Fruit fly (Drosophila melanogaster): Measurements from ENCODE around the gene Sry-delta.
A peak's percentile ranks its signal among the peaks of the same experiment; 100 is the strongest.

Sry-delta gene

DNA sequence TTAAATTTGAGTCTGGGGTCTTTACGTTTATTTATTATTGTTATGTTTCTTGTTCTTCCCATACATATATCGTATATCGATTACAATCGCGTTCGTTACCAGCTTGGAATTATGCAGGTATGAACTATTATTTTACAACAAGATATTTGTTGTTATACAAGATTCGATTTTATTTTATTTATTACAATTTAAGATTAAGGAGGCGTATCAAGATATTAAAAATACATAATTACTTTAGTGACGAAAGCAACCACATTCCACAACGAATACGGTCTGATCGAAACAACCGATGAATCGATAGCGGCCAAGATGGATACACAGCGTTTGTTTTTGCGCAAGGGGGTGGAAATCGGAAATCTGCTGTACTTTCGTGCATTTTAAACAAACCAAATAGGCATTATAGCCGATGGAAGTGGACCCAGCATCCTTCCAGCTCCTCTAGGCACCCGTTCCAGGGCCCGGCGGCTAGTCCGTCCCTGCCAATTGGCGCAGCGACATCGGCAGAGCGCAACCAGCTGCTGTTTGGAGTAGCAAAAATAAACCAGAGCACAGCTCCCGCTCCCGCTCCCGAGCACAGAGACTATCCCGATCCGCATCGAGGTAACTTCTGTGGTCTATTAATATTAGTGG is 45.4 kb upstream of the Sry-delta start, which contains the start of the genes CG15525 and CG11504 (continued):
- TF ChIP-seq zen2 (GFP tag; IDR thresholded peaks at IDR 0.05; ENCODE audit: partially characterized antibody): peak; percentile 28; the same call in 1 of the 3 replicates
- no peak for TF ChIP-seq yki (optimal IDR thresholded peaks at IDR 0.05)
- peak; percentile 65 for TF ChIP-seq CG13775 (GFP tag; optimal IDR thresholded peaks at IDR 0.05)
- no peak for TF ChIP-seq jigr1 (GFP tag; IDR thresholded peaks at IDR 0.05)
- 0 out of 3 replicates have a peak, but pooled peaks have one; percentile 47 for TF ChIP-seq Optix (GFP tag; IDR thresholded peaks at IDR 0.05)
- TF ChIP-seq zfh1 (GFP tag; IDR thresholded peaks at IDR 0.05): peak; percentile 51; the same call in 1 of the 3 replicates
- TF ChIP-seq Hr78 (GFP tag; optimal IDR thresholded peaks at IDR 0.05): no peak
- TF ChIP-seq sd (tag; optimal IDR thresholded peaks at IDR 0.05): no peak
- no peak for TF ChIP-seq CG8359 (GFP tag; optimal IDR thresholded peaks at IDR 0.05; ENCODE audit: borderline replicate concordance)
- TF ChIP-seq Aef1 (GFP tag; IDR thresholded peaks at IDR 0.05): peak; percentile 78
- no peak for TF ChIP-seq H15 (GFP tag; IDR thresholded peaks at IDR 0.05)
- TF ChIP-seq Atf-2 (GFP tag; optimal IDR thresholded peaks at IDR 0.05): peak; percentile 1
- TF ChIP-seq Camta (GFP tag; optimal IDR thresholded peaks at IDR 0.05): peak; percentile 53
- no peak for TF ChIP-seq sc (optimal IDR thresholded peaks at IDR 0.05)
- TF ChIP-seq sc (GFP tag; optimal IDR thresholded peaks at IDR 0.05): no peak
- TF ChIP-seq cg (GFP tag; optimal IDR thresholded peaks at IDR 0.05): no peak
- peak; percentile 87 for TF ChIP-seq inv (GFP tag; IDR thresholded peaks at IDR 0.05; ENCODE audit: partially characterized antibody)
- peak; percentile 100 for TF ChIP-seq Meics (GFP tag; optimal IDR thresholded peaks at IDR 0.05)
- no peak for TF ChIP-seq CG17912 (GFP tag; optimal IDR thresholded peaks at IDR 0.05)
- TF ChIP-seq sim (GFP tag; IDR thresholded peaks at IDR 0.05): no peak
- TF ChIP-seq CG15514 (GFP tag; optimal IDR thresholded peaks at IDR 0.05): peak; percentile 57
- peak; percentile 54; the same call in 2 of the 3 replicates for TF ChIP-seq CG7963 (GFP tag; IDR thresholded peaks at IDR 0.05; ENCODE audit: partially characterized antibody)
- TF ChIP-seq hth (optimal IDR thresholded peaks at IDR 0.05): no peak
- TF ChIP-seq nom (GFP tag; optimal IDR thresholded peaks at IDR 0.05): no peak
- TF ChIP-seq gsb-n (tag; optimal IDR thresholded peaks at IDR 0.05): no peak
- no peak for TF ChIP-seq hkb (optimal IDR thresholded peaks at IDR 0.05)
- no peak for TF ChIP-seq hkb (GFP tag; IDR thresholded peaks at IDR 0.05)
- TF ChIP-seq NfI (GFP tag; optimal IDR thresholded peaks at IDR 0.05): peak; percentile 36
- TF ChIP-seq Dp (GFP tag; optimal IDR thresholded peaks at IDR 0.05): peak; percentile 32
- peak in 1 of 2 experiments; percentile 23 for TF ChIP-seq Hr51 (GFP tag; optimal IDR thresholded peaks at IDR 0.05)
- peak; percentile 61 to 77 for TF ChIP-seq Pdp1 (GFP tag; optimal IDR thresholded peaks at IDR 0.05)
- TF ChIP-seq CG14965 (GFP tag; optimal IDR thresholded peaks at IDR 0.05; ENCODE audit: borderline replicate concordance): no peak
- 0 out of 2 replicates have a peak, but pooled peaks have one; percentile 33 for TF ChIP-seq lmd (GFP tag; IDR thresholded peaks at IDR 0.05)
- TF ChIP-seq Lpt (GFP tag; optimal IDR thresholded peaks at IDR 0.05): no peak
- no peak for TF ChIP-seq CG12236 (GFP tag; optimal IDR thresholded peaks at IDR 0.05)
- TF ChIP-seq vfl (GFP tag; optimal IDR thresholded peaks at IDR 0.05): peak; percentile 34
- peak; percentile 41; the same call in 1 of the 2 replicates for TF ChIP-seq CG42726 (GFP tag; IDR thresholded peaks at IDR 0.05; ENCODE audit: partially characterized antibody)
- peak; percentile 24 for TF ChIP-seq pnt (GFP tag; optimal IDR thresholded peaks at IDR 0.05)
- peak; percentile 76 for TF ChIP-seq Opbp (GFP tag; IDR thresholded peaks at IDR 0.05; ENCODE audit: partially characterized antibody)
- no peak for TF ChIP-seq D19B (GFP tag; optimal IDR thresholded peaks at IDR 0.05)
- TF ChIP-seq CG6654 (GFP tag; optimal IDR thresholded peaks at IDR 0.05): no peak
- no peak for TF ChIP-seq Oli (tag; optimal IDR thresholded peaks at IDR 0.05)
- peak; percentile 55 for TF ChIP-seq CG12155 (GFP tag; optimal IDR thresholded peaks at IDR 0.05)
- TF ChIP-seq chm (GFP tag; IDR thresholded peaks at IDR 0.05): 0 out of 2 replicates have a peak, but pooled peaks have one; percentile 34
- no peak for TF ChIP-seq PHDP (tag; optimal IDR thresholded peaks at IDR 0.05)
- TF ChIP-seq CG16815 (GFP tag; optimal IDR thresholded peaks at IDR 0.05): no peak
- peak; percentile 29 for TF ChIP-seq CG15601 (tag; optimal IDR thresholded peaks at IDR 0.05)
- no peak for TF ChIP-seq fd64A (GFP tag; optimal IDR thresholded peaks at IDR 0.05)
- no peak for TF ChIP-seq CG17568 (GFP tag; optimal IDR thresholded peaks at IDR 0.05)
